Fruit fly (Drosophila melanogaster): ENCODE results near the gene Imp.

Gene Imp

DNA sequence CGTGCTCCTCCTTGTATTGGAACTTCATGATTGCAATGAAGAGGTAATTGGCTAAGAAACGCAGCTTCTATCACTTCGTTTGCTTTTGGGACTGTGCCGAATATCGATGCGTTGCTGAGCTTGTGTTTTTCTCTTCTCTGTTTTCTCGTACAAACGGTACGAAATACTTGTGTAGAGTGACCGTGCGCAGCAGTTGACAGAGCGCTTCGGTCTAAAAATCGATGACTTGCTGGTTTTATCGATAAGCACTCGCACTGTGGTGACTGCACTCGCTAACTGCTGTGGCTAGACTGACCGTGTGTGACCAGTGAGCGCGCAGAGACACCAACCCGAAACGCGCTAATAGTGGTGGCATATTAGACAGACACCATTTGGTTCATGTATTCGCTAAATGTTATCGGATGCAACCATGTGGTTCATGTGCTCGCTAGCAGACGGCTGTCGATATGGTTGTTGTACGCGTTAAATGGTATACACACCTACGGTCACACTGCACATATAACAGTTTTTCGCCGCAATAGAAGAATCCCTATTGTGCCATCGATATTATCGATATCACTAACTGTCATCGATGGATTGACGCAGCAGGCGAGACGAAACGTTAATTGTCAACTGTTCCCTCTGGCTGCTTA, 55.9 kb downstream of the Imp start, which contains the start of the genes Atg8a and BTBD9 (continued):
- TF ChIP-seq NC2β (GFP tag; optimal IDR thresholded peaks at IDR 0.05): peak; percentile 79
- peak; percentile 17 for TF ChIP-seq Side (GFP tag; optimal IDR thresholded peaks at IDR 0.05)
- peak; percentile 12 for TF ChIP-seq NfI (GFP tag; optimal IDR thresholded peaks at IDR 0.05)
- peak; percentile 87 for TF ChIP-seq BEAF-32 (GFP tag; optimal IDR thresholded peaks at IDR 0.05)
- no peak for TF ChIP-seq CG12219 (GFP tag; optimal IDR thresholded peaks at IDR 0.05)
- peak; percentile 44 for TF ChIP-seq CG10543 (GFP tag; optimal IDR thresholded peaks at IDR 0.05)
- no peak for TF ChIP-seq ash1 (GFP tag; optimal IDR thresholded peaks at IDR 0.05)
- peak; percentile 82 for TF ChIP-seq Bgb (GFP tag; IDR thresholded peaks at IDR 0.05; ENCODE audit: partially characterized antibody)
- TF ChIP-seq stc (GFP tag; IDR thresholded peaks at IDR 0.05): no peak
- TF ChIP-seq ci (GFP tag; IDR thresholded peaks at IDR 0.05): peak; percentile 51; the same call in 2 of the 3 replicates
- TF ChIP-seq lmd (GFP tag; IDR thresholded peaks at IDR 0.05): peak; percentile 31; the same call in 1 of the 2 replicates
- peak; percentile 18 for TF ChIP-seq grau (tag; optimal IDR thresholded peaks at IDR 0.05)
- TF ChIP-seq Lhr (GFP tag; optimal IDR thresholded peaks at IDR 0.05): peak; percentile 100
- TF ChIP-seq gsb-n (tag; optimal IDR thresholded peaks at IDR 0.05): peak; percentile 75
- no peak for TF ChIP-seq Eip74EF (GFP tag; optimal IDR thresholded peaks at IDR 0.05)
- TF ChIP-seq MESR4 (GFP tag; optimal IDR thresholded peaks at IDR 0.05): peak; percentile 80
- no peak; the same call in 1 of the 2 replicates for TF ChIP-seq vvl (GFP tag; IDR thresholded peaks at IDR 0.05)
- peak; percentile 84 for TF ChIP-seq CG13287 (GFP tag; IDR thresholded peaks at IDR 0.05; ENCODE audit: partially characterized antibody)
- TF ChIP-seq CrebB (tag; optimal IDR thresholded peaks at IDR 0.05): peak; percentile 42
- TF ChIP-seq ewg (GFP tag; optimal IDR thresholded peaks at IDR 0.05): peak; percentile 24
- no peak for TF ChIP-seq D19A (tag; optimal IDR thresholded peaks at IDR 0.05)
- peak; percentile 38 for TF ChIP-seq tx (GFP tag; optimal IDR thresholded peaks at IDR 0.05)
- peak; percentile 67; the same call in 2 of the 3 replicates for TF ChIP-seq Dbx (GFP tag; IDR thresholded peaks at IDR 0.05)
- TF ChIP-seq CG3407 (GFP tag; optimal IDR thresholded peaks at IDR 0.05): no peak
- peak; percentile 31 for TF ChIP-seq CG8089 (GFP tag; optimal IDR thresholded peaks at IDR 0.05)
- TF ChIP-seq CG8290 (GFP tag; optimal IDR thresholded peaks at IDR 0.05): peak; percentile 92
- TF ChIP-seq CG8290 (tag; optimal IDR thresholded peaks at IDR 0.05): peak; percentile 42 to 96
- TF ChIP-seq HLH54F (GFP tag; optimal IDR thresholded peaks at IDR 0.05): peak; percentile 34
- TF ChIP-seq salm (tag; optimal IDR thresholded peaks at IDR 0.05): no peak
- TF ChIP-seq corto (GFP tag; optimal IDR thresholded peaks at IDR 0.05): peak; percentile 74
- peak; percentile 95 for TF ChIP-seq Med (GFP tag)
- no peak for TF ChIP-seq CG4617 (GFP tag; optimal IDR thresholded peaks at IDR 0.05; ENCODE audit: borderline replicate concordance)
- peak; percentile 72 for TF ChIP-seq nmo (GFP tag; optimal IDR thresholded peaks at IDR 0.05)
- TF ChIP-seq en (GFP tag; optimal IDR thresholded peaks at IDR 0.05): no peak
- TF ChIP-seq Opbp (GFP tag; IDR thresholded peaks at IDR 0.05; ENCODE audit: partially characterized antibody): peak; percentile 65
- peak; percentile 6 for TF ChIP-seq ind (GFP tag; optimal IDR thresholded peaks at IDR 0.05)
- peak; percentile 27 for TF ChIP-seq CG7928 (GFP tag; optimal IDR thresholded peaks at IDR 0.05)
- TF ChIP-seq CG12155 (GFP tag; optimal IDR thresholded peaks at IDR 0.05): peak; percentile 49
- peak; percentile 97 for TF ChIP-seq Ets97D (GFP tag; optimal IDR thresholded peaks at IDR 0.05)
- peak; percentile 77 for TF ChIP-seq Myb (GFP tag; optimal IDR thresholded peaks at IDR 0.05)
- peak; percentile 33; the same call in 1 of the 2 replicates for TF ChIP-seq CG31224 (GFP tag; IDR thresholded peaks at IDR 0.05)
- peak; percentile 56 for TF ChIP-seq MBD-R2 (GFP tag; IDR thresholded peaks at IDR 0.05)
- peak; percentile 100 for TF ChIP-seq gfzf (GFP tag; optimal IDR thresholded peaks at IDR 0.05)
- TF ChIP-seq Atf6 (GFP tag; IDR thresholded peaks at IDR 0.05): no peak; the same call in 1 of the 2 replicates
- TF ChIP-seq CG12744 (GFP tag; optimal IDR thresholded peaks at IDR 0.05): peak; percentile 12
- no peak for TF ChIP-seq z (GFP tag; IDR thresholded peaks at IDR 0.05)
- TF ChIP-seq Dll (GFP tag; IDR thresholded peaks at IDR 0.05; ENCODE audit: partially characterized antibody): peak; percentile 80
- peak; percentile 71 for TF ChIP-seq sna (GFP tag; IDR thresholded peaks at IDR 0.05; ENCODE audit: partially characterized antibody)
- TF ChIP-seq lola (GFP tag; optimal IDR thresholded peaks at IDR 0.05): no peak
